Worm (Caenorhabditis elegans): ENCODE data around the gene ZK1248.11.
"Not testable (repeated sequence)": the region's sequence is repeated elsewhere in the genome, so short reads cannot be mapped to it uniquely, and the experiment has no call there.

The ZK1248.11 gene

DNA sequence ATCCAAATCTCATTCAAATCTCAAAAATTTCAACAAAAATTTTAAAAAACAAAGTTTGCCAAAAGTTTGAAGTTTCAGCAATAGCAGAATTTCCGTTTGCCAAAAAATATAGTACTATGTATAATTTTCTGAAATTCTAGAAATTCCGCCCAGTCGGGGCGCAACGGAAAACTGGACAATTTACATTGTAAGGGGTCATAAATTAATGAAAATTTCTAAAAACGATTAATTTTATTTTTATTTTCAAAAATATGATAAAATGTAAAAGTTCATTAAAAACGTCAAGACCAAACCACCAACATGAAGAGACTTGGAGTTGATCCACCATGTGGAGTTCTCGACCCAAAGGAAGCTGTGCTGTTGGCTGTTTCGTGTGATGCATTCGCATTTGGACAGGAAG, 10.1 kb downstream of the ZK1248.11 start, which contains the start of gene ZK1248.4:
Gene ZK1248.4, plus strand, starts transcription at position 301 of the 400 bp plus-strand sequence.
- TF ChIP-seq fkh-6 (tag; optimal IDR thresholded peaks at IDR 0.05) (no peak), ceh-34 (tag; optimal IDR thresholded peaks at IDR 0.05) (no peak), pag-3 (tag; optimal IDR thresholded peaks at IDR 0.05; ENCODE audit: borderline replicate concordance) (no peak), madf-2 (tag; optimal IDR thresholded peaks at IDR 0.05) (no peak), npax-4 (tag; optimal IDR thresholded peaks at IDR 0.05) (no peak), ceh-14 (tag; optimal IDR thresholded peaks at IDR 0.05) (no peak), nhr-232 (tag; optimal IDR thresholded peaks at IDR 0.05) (no peak), ref-2 (tag; optimal IDR thresholded peaks at IDR 0.05) (no peak), mec-3 (tag; optimal IDR thresholded peaks at IDR 0.05; ENCODE audit: borderline replicate concordance) (no peak), pat-9 (tag; optimal IDR thresholded peaks at IDR 0.05) (no peak), fkh-10 (GFP tag; optimal IDR thresholded peaks at IDR 0.05) (no peak), sox-2 (GFP tag; IDR thresholded peaks at IDR 0.05) (no peak), nfya-1 (tag; optimal IDR thresholded peaks at IDR 0.05) (no peak), ztf-16 (tag; optimal IDR thresholded peaks at IDR 0.05) (no peak), tbx-7 (tag; optimal IDR thresholded peaks at IDR 0.05) (no peak), che-1 (tag; optimal IDR thresholded peaks at IDR 0.05) (no peak), hlh-15 (tag; optimal IDR thresholded peaks at IDR 0.05) (no peak), pha-2 (tag; optimal IDR thresholded peaks at IDR 0.05) (no peak)

DNA sequence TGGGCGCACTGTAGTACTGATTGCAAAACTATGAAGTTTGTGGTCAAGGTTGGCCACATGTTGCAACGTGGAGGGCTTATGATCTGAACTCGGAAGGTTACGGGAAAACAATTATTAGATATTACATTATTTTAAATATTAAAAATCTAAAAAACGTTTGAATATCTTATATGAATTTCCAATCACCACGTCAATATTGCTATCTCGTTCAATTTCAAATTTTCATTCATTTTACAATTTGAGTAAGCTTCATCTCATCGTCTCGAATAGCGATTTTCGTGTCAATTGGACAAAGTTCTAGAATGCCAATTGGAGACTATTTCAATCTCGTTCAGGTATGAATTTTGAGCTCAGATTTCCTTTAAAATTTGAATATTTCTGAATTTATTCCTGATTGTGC, 12.0 kb downstream of the ZK1248.11 start, which contains the start of gene ZK1248.20:
Gene ZK1248.20, plus strand, starts transcription at position 301 of the 400 bp plus-strand sequence.
- TF ChIP-seq unc-86 (tag; optimal IDR thresholded peaks at IDR 0.05) (no peak), F13H6.1 (tag; optimal IDR thresholded peaks at IDR 0.05) (no peak), C08G9.2 (tag; optimal IDR thresholded peaks at IDR 0.05) (no peak), odd-2 (tag; optimal IDR thresholded peaks at IDR 0.05) (no peak), pqm-1 (tag; optimal IDR thresholded peaks at IDR 0.05) (no peak)

ce11 chrII:5815382-5815781, 13.0 kb downstream of the ZK1248.11 start, which contains the start of gene wago-5:
Gene wago-5 (minus strand): TSS chrII:5815482.
- TF ChIP-seq ceh-30, ceh-22, pros-1 (tag; optimal IDR thresholded peaks at IDR 0.05): not testable (repeated sequence)

- TF ChIP-seq ceh-6 (GFP tag; optimal IDR thresholded peaks at IDR 0.05) (no peak), ceh-45 (GFP tag; IDR thresholded peaks at IDR 0.05) (no peak), gmeb-2 (tag; optimal IDR thresholded peaks at IDR 0.05) (no peak)
Measured at ce11 chrII:5810230-5810629, 18.2 kb downstream of the ZK1248.11 start, which contains the start of the genes msp-64 and ZK1248.5. Gene msp-64 (minus strand): TSS chrII:5810330. Gene ZK1248.5 (plus strand): TSS chrII:5810514.

DNA sequence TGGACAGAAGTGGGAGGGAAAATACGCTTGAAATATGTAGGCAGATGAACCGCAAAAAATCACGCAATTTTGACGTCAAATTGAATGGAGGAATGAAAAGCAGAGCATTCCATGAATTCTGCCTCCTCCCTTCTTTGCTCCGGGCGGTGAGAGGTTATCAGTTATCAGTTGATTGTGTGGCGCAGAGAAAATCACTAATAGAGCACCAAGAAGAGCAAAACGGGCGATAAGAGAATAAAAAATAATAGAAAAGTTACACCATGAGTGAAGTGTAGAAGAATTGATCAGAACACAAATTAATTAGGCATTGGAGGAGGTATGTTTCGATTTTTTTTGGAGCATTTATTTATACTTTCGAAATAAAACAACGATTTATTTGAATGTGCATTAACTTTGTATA, 21.8 kb downstream of the ZK1248.11 start:
- TF ChIP-seq dmd-4 (tag; optimal IDR thresholded peaks at IDR 0.05; ENCODE audit: borderline replicate concordance) (no peak), pha-4 (tag; optimal IDR thresholded peaks at IDR 0.05) (no peak), T23F11.4 (GFP tag; optimal IDR thresholded peaks at IDR 0.05) (no peak), nhr-11 (tag; optimal IDR thresholded peaks at IDR 0.05) (no peak)

- TF ChIP-seq zip-5 (tag; optimal IDR thresholded peaks at IDR 0.05) (no peak), sdc-2 (tag; optimal IDR thresholded peaks at IDR 0.05) (no peak), F13H6.1 (tag; optimal IDR thresholded peaks at IDR 0.05) (no peak), ceh-18 (tag; optimal IDR thresholded peaks at IDR 0.05) (no peak)
Measured at ce11 chrII:5805303-5805702, 23.1 kb downstream of the ZK1248.11 start, which contains the start of gene K05F1.10. Gene K05F1.10 (minus strand): TSS chrII:5805473.

Measured in whole organism, late embryonic.